Fruit fly (Drosophila melanogaster) whole organism, embryonic: ENCODE results near the gene CG17625.
A peak's percentile ranks its signal among the peaks of the same experiment; 100 is the strongest.

ENCODE experiments used
- Bgb ChIP-seq: fragments of 200-800 bp; sonication (Bioruptor generic); IDR thresholded peaks from 2 replicates; pipeline ENCODE4 v1.3.6; 2022; ENCODE audit warnings: missing biosample characterization, missing genetic modification characterization; ENCODE audit not compliant: partially characterized antibody
- CG11456 ChIP-seq: fragments of 200-800 bp; sonication (Bioruptor generic); IDR thresholded peaks from 3 replicates; pipeline ENCODE4 v1.3.6; 2022; ENCODE audit warnings: missing biosample characterization, missing genetic modification characterization
- CG1233 ChIP-seq: fragments of 200-800 bp; sonication (Bioruptor generic); optimal IDR thresholded peaks from 4 replicates; lab custom pipeline; 2018; ENCODE audit warnings: missing biosample characterization, mild to moderate bottlenecking, missing genetic modification characterization
- CG12659 ChIP-seq: fragments of 200-800 bp; sonication (Bioruptor generic); optimal IDR thresholded peaks from 3 replicates; lab custom pipeline; 2017; ENCODE audit warnings: mild to moderate bottlenecking, missing biosample characterization, missing genetic modification reagents, missing genetic modification characterization
- CG13287 ChIP-seq: fragments of 200-800 bp; sonication (Bioruptor generic); IDR thresholded peaks from 2 replicates; pipeline ENCODE4 v1.3.6; 2022; ENCODE audit warnings: missing biosample characterization, missing genetic modification characterization; ENCODE audit not compliant: partially characterized antibody
- CG13424 ChIP-seq: fragments of 200-800 bp; sonication (Bioruptor generic); optimal IDR thresholded peaks from 2 replicates; lab custom pipeline; 2019; ENCODE audit warnings: missing biosample characterization, mild to moderate bottlenecking, missing genetic modification characterization, moderate library complexity
- CG14667 ChIP-seq: fragments of 200-800 bp; sonication (Bioruptor generic); IDR thresholded peaks from 2 replicates; pipeline ENCODE4 v1.3.6; 2022; ENCODE audit warnings: missing biosample characterization, missing genetic modification characterization
- CG18262 ChIP-seq: fragments of 200-800 bp; optimal IDR thresholded peaks from 3 replicates; lab custom pipeline; 2019; ENCODE audit warnings: missing biosample characterization, mild to moderate bottlenecking, missing genetic modification characterization, moderate library complexity
- CG2678 ChIP-seq: fragments of 200-800 bp; sonication (Bioruptor generic); optimal IDR thresholded peaks from 3 replicates; lab custom pipeline; 2019; ENCODE audit warnings: missing biosample characterization, mild to moderate bottlenecking, missing genetic modification characterization, moderate library complexity
- CG30020 ChIP-seq: fragments of 200-800 bp; optimal IDR thresholded peaks from 2 replicates; lab custom pipeline; 2019; ENCODE audit warnings: missing biosample characterization, mild to moderate bottlenecking, missing genetic modification characterization, moderate library complexity
- CG30403 ChIP-seq: fragments of 200-800 bp; sonication (Bioruptor generic); optimal IDR thresholded peaks from 3 replicates; lab custom pipeline; 2016; ENCODE audit warnings: missing biosample characterization, missing genetic modification characterization
- CG4617 ChIP-seq: fragments of 200-800 bp; sonication (Bioruptor generic); optimal IDR thresholded peaks from 3 replicates; lab custom pipeline; 2016; ENCODE audit warnings: missing biosample characterization, missing genetic modification characterization, borderline replicate concordance
- CG6272 ChIP-seq: fragments of 200-800 bp; sonication (Bioruptor generic); IDR thresholded peaks from 2 replicates; pipeline ENCODE4 v1.3.6; 2022; ENCODE audit warnings: missing biosample characterization, missing genetic modification characterization
- CG7839 ChIP-seq: fragments of 200-800 bp; sonication (Bioruptor generic); optimal IDR thresholded peaks from 3 replicates; lab custom pipeline; 2018; ENCODE audit warnings: missing biosample characterization, mild to moderate bottlenecking, missing genetic modification characterization, moderate library complexity
- CG7963 ChIP-seq: fragments of 200-800 bp; sonication (Bioruptor generic); IDR thresholded peaks from 3 replicates; pipeline ENCODE4 v1.3.6; 2022; ENCODE audit warnings: missing biosample characterization, missing genetic modification characterization; ENCODE audit not compliant: partially characterized antibody
- CG9437 ChIP-seq: fragments of 200-800 bp; sonication (Bioruptor generic); optimal IDR thresholded peaks from 2 replicates; lab custom pipeline; 2018; ENCODE audit warnings: missing biosample characterization, mild to moderate bottlenecking, missing genetic modification characterization
- CG9876 ChIP-seq: fragments of 200-800 bp; sonication (Bioruptor generic); optimal IDR thresholded peaks from 2 replicates; lab custom pipeline; 2016; ENCODE audit warnings: missing biosample characterization, missing genetic modification characterization
- Dbx ChIP-seq: fragments of 200-800 bp; sonication (Bioruptor generic); IDR thresholded peaks from 3 replicates; pipeline ENCODE4 v1.3.6; 2022; ENCODE audit warnings: missing biosample characterization, missing genetic modification characterization
- Dek ChIP-seq: fragments of 200-800 bp; sonication (Bioruptor generic); optimal IDR thresholded peaks from 3 replicates; lab custom pipeline; 2019; ENCODE audit warnings: missing biosample characterization, mild to moderate bottlenecking, missing genetic modification characterization, moderate library complexity
- Dp ChIP-seq: fragments of 200-800 bp; sonication (Bioruptor generic); optimal IDR thresholded peaks from 2 replicates; lab custom pipeline; 2018; ENCODE audit warnings: missing biosample characterization, mild to moderate bottlenecking, missing genetic modification characterization, moderate library complexity
- Ets97D ChIP-seq: fragments of 200-800 bp; sonication (Bioruptor generic); optimal IDR thresholded peaks from 3 replicates; lab custom pipeline; 2016; ENCODE audit warnings: missing biosample characterization, missing genetic modification characterization
- Med ChIP-seq: fragments of 200-800 bp; sonication (Bioruptor generic); peaks from one replicate; lab custom pipeline; 2016; ENCODE audit warnings: missing biosample characterization, missing genetic modification characterization, mild to moderate bottlenecking, inconsistent platforms, moderate library complexity
- Mes4 ChIP-seq: fragments of 200-800 bp; sonication (Bioruptor generic); optimal IDR thresholded peaks from 2 replicates; lab custom pipeline; 2016; ENCODE audit warnings: missing biosample characterization, missing genetic modification characterization
- Nf-YB ChIP-seq: fragments of 200-800 bp; sonication (Bioruptor generic); optimal IDR thresholded peaks from 3 replicates; lab custom pipeline; 2019; ENCODE audit warnings: missing biosample characterization, mild to moderate bottlenecking, missing genetic modification characterization, moderate library complexity
- Ptx1 ChIP-seq: fragments of 200-800 bp; sonication (Bioruptor generic); IDR thresholded peaks from 2 replicates; pipeline ENCODE4 v1.3.6; 2022; ENCODE audit warnings: missing biosample characterization, missing genetic modification characterization
- Rfx ChIP-seq: fragments of 200-800 bp; sonication (Bioruptor generic); IDR thresholded peaks from 2 replicates; pipeline ENCODE4 v1.3.6; 2022; ENCODE audit warnings: missing biosample characterization, missing genetic modification characterization
- Sox100B ChIP-seq: fragments of 200-800 bp; sonication (Bioruptor generic); optimal IDR thresholded peaks from 3 replicates; lab custom pipeline; 2018; ENCODE audit warnings: missing biosample characterization, mild to moderate bottlenecking, missing genetic modification characterization
- Sox102F ChIP-seq: fragments of 200-800 bp; sonication (Bioruptor generic); optimal IDR thresholded peaks from 2 replicates; lab custom pipeline; 2018; ENCODE audit warnings: missing biosample characterization, mild to moderate bottlenecking, missing genetic modification characterization, moderate library complexity
- Sry-β ChIP-seq: fragments of 200-800 bp; sonication (Bioruptor generic); optimal IDR thresholded peaks from 2 replicates; lab custom pipeline; 2018; ENCODE audit warnings: missing biosample characterization, mild to moderate bottlenecking, missing genetic modification characterization, moderate library complexity
- aop ChIP-seq: fragments of 200-800 bp; sonication (Bioruptor generic); IDR thresholded peaks from 2 replicates; pipeline ENCODE4 v1.3.6; 2022; ENCODE audit warnings: missing biosample characterization, missing genetic modification characterization
- bbx ChIP-seq: fragments of 200-800 bp; sonication (Bioruptor generic); IDR thresholded peaks from 2 replicates; pipeline ENCODE4 v1.3.6; 2022; ENCODE audit warnings: missing biosample characterization, missing genetic modification characterization; ENCODE audit not compliant: partially characterized antibody
- chinmo ChIP-seq: fragments of 200-800 bp; sonication (Bioruptor generic); IDR thresholded peaks from 4 replicates; pipeline ENCODE4 v1.3.6; 2022; ENCODE audit warnings: missing biosample characterization, missing genetic modification characterization; ENCODE audit not compliant: partially characterized antibody
- dm ChIP-seq: fragments of 200-800 bp; sonication (Bioruptor generic); optimal IDR thresholded peaks from 3 replicates; lab custom pipeline; 2016; ENCODE audit warnings: missing biosample characterization, missing genetic modification characterization
- ems ChIP-seq: fragments of 200-800 bp; sonication (Bioruptor generic); optimal IDR thresholded peaks from 3 replicates; lab custom pipeline; 2016; ENCODE audit warnings: missing biosample characterization, missing genetic modification characterization
- gem ChIP-seq: fragments of 200-800 bp; sonication (Bioruptor generic); optimal IDR thresholded peaks from 2 replicates; lab custom pipeline; 2019; ENCODE audit warnings: missing biosample characterization, mild to moderate bottlenecking, missing genetic modification characterization, moderate library complexity
- gfzf ChIP-seq: fragments of 200-800 bp; sonication (Bioruptor generic); optimal IDR thresholded peaks from 2 replicates; lab custom pipeline; 2016; ENCODE audit warnings: missing biosample characterization, mild to moderate bottlenecking, missing genetic modification characterization, moderate library complexity
- ken ChIP-seq: fragments of 200-800 bp; sonication (Bioruptor generic); IDR thresholded peaks from 3 replicates; pipeline ENCODE4 v1.3.6; 2022; ENCODE audit warnings: missing biosample characterization, missing genetic modification characterization
- prd ChIP-seq, 3 experiments: fragments of >200 bp in 2 of 3; fragments of 200-800 bp in 1 of 3; sonication (Bioruptor generic) in 1 of 3; optimal IDR thresholded peaks in 2 of 3; IDR thresholded peaks in 1 of 3; 2 replicates in 2 of 3; 3 replicates in 1 of 3; pipeline versions ENCODE4 v1.3.6 to Lab custom; 2017 to 2022; ENCODE audit warnings: missing biosample characterization in 1 of 3, missing genetic modification characterization in 1 of 3
- trem ChIP-seq: fragments of 200-800 bp; optimal IDR thresholded peaks from 3 replicates; lab custom pipeline; 2019; ENCODE audit warnings: missing biosample characterization, mild to moderate bottlenecking, missing genetic modification characterization, moderate library complexity
- unc-4 ChIP-seq: fragments of 200-800 bp; sonication (Bioruptor generic); IDR thresholded peaks from 2 replicates; pipeline ENCODE4 v1.3.6; 2022; ENCODE audit warnings: missing biosample characterization, missing genetic modification characterization; ENCODE audit not compliant: partially characterized antibody
- vnd ChIP-seq: fragments of 200-800 bp; sonication (Bioruptor generic); IDR thresholded peaks from 3 replicates; pipeline ENCODE4 v1.3.6; 2022; ENCODE audit warnings: missing biosample characterization, missing genetic modification characterization; ENCODE audit not compliant: partially characterized antibody
- zen2 ChIP-seq: fragments of 200-800 bp; sonication (Bioruptor generic); IDR thresholded peaks from 3 replicates; pipeline ENCODE4 v1.3.6; 2022; ENCODE audit warnings: missing biosample characterization, missing genetic modification characterization; ENCODE audit not compliant: partially characterized antibody
- zfh2 ChIP-seq: fragments of 200-800 bp; sonication (Bioruptor generic); optimal IDR thresholded peaks from 2 replicates; lab custom pipeline; 2016; ENCODE audit warnings: missing biosample characterization, missing genetic modification characterization

The CG17625 gene

DNA sequence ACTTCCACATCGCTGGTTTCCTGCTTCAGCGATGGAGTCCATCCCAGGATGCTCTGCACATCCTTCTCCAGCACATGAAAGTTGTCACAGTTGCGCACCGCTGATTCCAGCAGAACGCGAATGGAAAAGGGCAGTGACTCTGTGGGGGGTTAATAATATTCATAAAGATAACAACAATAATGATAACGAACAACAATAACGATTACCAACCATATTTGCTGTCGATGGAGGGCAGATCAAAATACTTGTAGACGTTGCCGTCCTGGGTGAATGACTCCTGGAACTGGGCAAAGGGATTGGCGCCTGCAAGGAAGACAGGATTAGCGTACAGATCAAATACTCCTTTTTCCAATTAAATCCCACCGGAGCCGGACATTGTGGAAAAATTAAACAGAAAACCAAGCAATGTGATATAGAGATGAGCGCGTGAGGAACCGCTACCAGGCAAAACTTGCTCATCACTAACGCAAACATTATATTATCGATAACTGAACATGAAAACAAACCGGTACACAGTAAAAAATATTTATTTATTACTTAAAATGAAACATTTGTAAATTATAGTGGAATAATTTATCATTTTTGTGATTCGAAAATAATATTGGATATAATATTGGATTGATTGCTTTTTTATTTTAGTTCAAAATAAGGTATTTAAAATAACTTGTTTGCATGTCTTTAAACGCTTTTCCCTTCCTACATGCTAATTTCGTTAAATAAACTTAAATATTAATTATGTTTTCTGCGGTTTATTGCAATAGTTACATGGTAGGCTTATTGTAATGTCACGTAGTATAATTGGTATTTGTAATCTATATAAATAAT is 37.7 kb downstream of the CG17625 start, which contains the start of gene Irp-1A (continued):
- TF ChIP-seq Mes4 (GFP tag; lab: Kevin White, UChicago) (no peak), CG9876 (no peak), ken (GFP tag; lab: Robert Waterston, UW) (peak; percentile 56; the same call in 1 of the 3 replicates), CG30020 (tag; lab: Kevin White, UChicago) (peak; percentile 56), CG11456 (GFP tag; lab: Robert Waterston, UW) (peak; percentile 73; the same call in 2 of the 3 replicates)

DNA sequence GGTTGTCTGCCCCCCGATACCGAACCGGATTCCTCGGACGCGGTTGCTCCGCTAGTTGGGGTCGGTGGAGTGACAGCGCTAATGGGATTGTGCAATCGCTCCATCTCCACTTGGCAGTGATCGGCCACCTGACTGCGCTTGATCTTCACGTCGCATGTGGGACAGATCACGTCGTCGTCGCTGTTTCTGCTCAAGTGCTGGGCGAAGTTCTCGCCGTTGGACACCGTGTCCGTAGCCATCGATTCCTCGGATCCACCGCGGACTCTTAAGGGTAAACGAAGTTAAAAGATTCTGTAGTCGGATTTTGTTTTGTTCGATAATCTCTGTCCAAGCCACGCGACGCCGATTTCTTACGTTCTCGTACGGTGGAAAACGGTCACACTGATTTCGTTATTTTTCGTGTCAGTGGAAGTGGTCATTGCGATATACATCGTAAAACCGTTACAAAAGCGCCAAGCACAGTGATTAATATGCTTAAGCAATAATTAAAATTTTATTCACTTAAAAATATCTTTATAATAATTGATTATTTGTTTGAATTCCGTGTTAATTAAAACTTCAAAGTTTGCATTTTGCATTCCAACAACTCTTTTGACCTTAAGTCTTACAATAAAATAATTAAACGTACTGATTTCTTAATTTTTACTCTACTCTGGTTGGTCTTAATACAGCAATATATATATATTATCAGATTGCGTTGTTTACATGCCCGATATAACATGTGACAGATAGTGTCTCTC is 39.6 kb downstream of the CG17625 start, which contains the start of gene RNF220:
Gene RNF220 (minus strand): TSS at position 384 of the 740 bp plus-strand sequence.
- peak; percentile 75 for TF ChIP-seq Bgb (GFP tag; lab: Robert Waterston, UW)
- peak; percentile 49 for TF ChIP-seq gem (tag; lab: Kevin White, UChicago)
- TF ChIP-seq vnd, result peak; percentile 11
- TF ChIP-seq Nf-YB (GFP tag; lab: Kevin White, UChicago), result no peak
- TF ChIP-seq Rfx, result peak; percentile 38; the same call in 1 of the 2 replicates
- TF ChIP-seq Sry-β (GFP tag; lab: Kevin White, UChicago), result no peak
- TF ChIP-seq CG13424 (tag; lab: Kevin White, UChicago), result no peak
- peak; percentile 20; the same call in 1 of the 3 replicates for TF ChIP-seq Dbx (GFP tag; lab: Robert Waterston, UW)
- peak; percentile 73 for TF ChIP-seq gfzf
- 0 out of 2 replicates have a peak, but pooled peaks have one; percentile 8 for TF ChIP-seq CG14667 (GFP tag; lab: Robert Waterston, UW)
- peak; percentile 16; the same call in 1 of the 4 replicates for TF ChIP-seq chinmo (GFP tag; lab: Robert Waterston, UW)
- peak; percentile 35 for TF ChIP-seq CG2678 (tag; lab: Kevin White, UChicago)
- TF ChIP-seq Sox100B (GFP tag; lab: Kevin White, UChicago), result peak; percentile 40
- peak; percentile 8 for TF ChIP-seq trem (tag; lab: Kevin White, UChicago)
- peak; percentile 20 for TF ChIP-seq Ets97D
- peak; percentile 50 for TF ChIP-seq unc-4 (GFP tag; lab: Robert Waterston, UW)
- no peak for TF ChIP-seq CG1233 (GFP tag; lab: Kevin White, UChicago)
- peak; percentile 30 for TF ChIP-seq dm (GFP tag; lab: Kevin White, UChicago)
- TF ChIP-seq prd (optimal IDR thresholded peaks at IDR 0.05; lab: Kevin White, UChicago), result no peak
- peak; percentile 7; the same call in 1 of the 3 replicates for TF ChIP-seq prd (GFP tag; IDR thresholded peaks at IDR 0.05; lab: Robert Waterston, UW)
- TF ChIP-seq zfh2, result no peak
- peak; percentile 30 for TF ChIP-seq CG18262
- TF ChIP-seq CG7839 (tag; lab: Kevin White, UChicago), result peak; percentile 39
- TF ChIP-seq Med, result peak; percentile 59
- TF ChIP-seq CG12659 (GFP tag; lab: Kevin White, UChicago), result peak; percentile 33
- peak; percentile 70 for TF ChIP-seq CG13287 (GFP tag; lab: Robert Waterston, UW)
- peak; percentile 61; the same call in 2 of the 3 replicates for TF ChIP-seq CG7963 (GFP tag; lab: Robert Waterston, UW)
- TF ChIP-seq Dek (tag; lab: Kevin White, UChicago), result peak; percentile 40
- peak; percentile 5 for TF ChIP-seq Sox102F (GFP tag; lab: Kevin White, UChicago)
- no peak for TF ChIP-seq aop (GFP tag; lab: Robert Waterston, UW)
- TF ChIP-seq zen2 (GFP tag; lab: Robert Waterston, UW), result peak; percentile 60
- TF ChIP-seq bbx, result peak; percentile 78
- peak; percentile 24 for TF ChIP-seq Dp (GFP tag; lab: Kevin White, UChicago)
- peak; percentile 24; the same call in 1 of the 2 replicates for TF ChIP-seq CG6272 (GFP tag; lab: Robert Waterston, UW)
- peak; percentile 54 for TF ChIP-seq CG30403
- TF ChIP-seq CG9437 (GFP tag; lab: Kevin White, UChicago), result peak; percentile 97
- TF ChIP-seq ems (GFP tag; lab: Kevin White, UChicago), result no peak
- TF ChIP-seq Ptx1 (GFP tag; lab: Robert Waterston, UW), result peak; percentile 8; the same call in 1 of the 2 replicates
- peak; percentile 5 for TF ChIP-seq CG4617 (GFP tag; lab: Kevin White, UChicago)
